Worm (Caenorhabditis elegans): Measurements from ENCODE around the gene odr-1.

Gene odr-1

DNA sequence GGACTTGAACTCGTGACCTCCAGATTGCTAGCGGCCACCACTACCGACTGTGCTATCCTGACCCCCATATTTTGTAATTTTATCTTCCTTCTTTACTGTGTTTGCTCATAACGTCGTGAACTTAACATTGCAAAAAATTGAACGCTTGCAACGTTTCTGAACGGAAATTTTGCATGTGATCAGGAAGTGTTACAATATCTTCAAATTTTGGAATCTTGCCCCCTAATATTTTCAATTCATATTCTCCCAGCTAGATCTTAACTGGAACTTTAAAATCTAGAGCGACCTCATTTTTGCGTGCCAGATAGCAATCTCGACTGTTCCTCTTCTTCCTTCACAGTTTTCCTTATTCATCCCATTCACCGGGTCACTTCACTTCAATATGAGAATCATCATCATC, 31.0 kb upstream of the odr-1 start, which contains the start of gene F54B11.10:
Gene F54B11.10 (plus strand): TSS at position 301 of the 400 bp plus-strand sequence.
- TF ChIP-seq nhr-21 (tag; optimal IDR thresholded peaks at IDR 0.05), result no peak
- no peak for TF ChIP-seq nhr-25 (tag; optimal IDR thresholded peaks at IDR 0.05)
- no peak for TF ChIP-seq C34F6.9 (tag; optimal IDR thresholded peaks at IDR 0.05)
- TF ChIP-seq nhr-129 (tag; optimal IDR thresholded peaks at IDR 0.05), result no peak
- no peak for TF ChIP-seq egl-27 (tag; optimal IDR thresholded peaks at IDR 0.05)
- no peak for TF ChIP-seq ama-1 (optimal IDR thresholded peaks at IDR 0.05)
- no peak for TF ChIP-seq ceh-16 (tag; optimal IDR thresholded peaks at IDR 0.05)
- no peak for TF ChIP-seq fos-1 (tag; optimal IDR thresholded peaks at IDR 0.05)
- no peak for TF ChIP-seq dmd-4 (tag; optimal IDR thresholded peaks at IDR 0.05)
- no peak for TF ChIP-seq snpc-4 (tag; optimal IDR thresholded peaks at IDR 0.05)
- no peak for TF ChIP-seq blmp-1 (tag; optimal IDR thresholded peaks at IDR 0.05; ENCODE audit: insufficient read depth)
- TF ChIP-seq peb-1 (tag; optimal IDR thresholded peaks at IDR 0.05), result no peak
- TF ChIP-seq lsy-2 (tag; optimal IDR thresholded peaks at IDR 0.05), result no peak
- TF ChIP-seq unc-62 (GFP tag; optimal IDR thresholded peaks at IDR 0.05), result no peak
- no peak for TF ChIP-seq nhr-237 (tag; optimal IDR thresholded peaks at IDR 0.05)
- TF ChIP-seq unc-55 (GFP tag; optimal IDR thresholded peaks at IDR 0.05), result no peak
- TF ChIP-seq skn-1 (tag; optimal IDR thresholded peaks at IDR 0.05), result no peak
- no peak for TF ChIP-seq F13H6.1 (tag; optimal IDR thresholded peaks at IDR 0.05)

DNA sequence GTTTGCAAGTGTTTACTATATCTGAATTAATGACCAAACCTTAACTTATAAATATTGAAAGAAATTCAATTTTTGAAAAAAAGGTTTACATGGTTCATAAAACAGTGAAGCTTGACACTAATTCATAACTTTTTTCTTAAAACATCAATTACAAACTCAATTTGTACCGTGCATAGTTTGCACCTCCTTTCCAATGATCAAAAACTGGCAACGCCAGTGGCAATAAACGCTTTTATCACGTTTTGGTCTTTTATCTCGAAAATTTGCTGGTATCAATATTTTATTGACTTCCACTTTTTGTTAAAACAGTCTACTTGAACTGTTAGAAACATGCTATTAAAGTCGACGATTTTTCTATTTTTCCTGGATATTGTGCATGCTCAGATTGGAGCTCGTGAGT, 27.7 kb upstream of the odr-1 start, which contains the start of gene F54B11.11:
Gene F54B11.11 (plus strand): TSS at position 301 of the 400 bp plus-strand sequence.
- TF ChIP-seq R02D3.7 (tag; optimal IDR thresholded peaks at IDR 0.05) (no peak), elt-3 (tag; optimal IDR thresholded peaks at IDR 0.05) (no peak), dmd-4 (tag; optimal IDR thresholded peaks at IDR 0.05) (no peak), ama-1 (optimal IDR thresholded peaks at IDR 0.05) (no peak), C34F6.9 (tag; optimal IDR thresholded peaks at IDR 0.05) (no peak), nhr-129 (tag; optimal IDR thresholded peaks at IDR 0.05) (no peak), lin-13 (GFP tag; optimal IDR thresholded peaks at IDR 0.05) (no peak)

DNA sequence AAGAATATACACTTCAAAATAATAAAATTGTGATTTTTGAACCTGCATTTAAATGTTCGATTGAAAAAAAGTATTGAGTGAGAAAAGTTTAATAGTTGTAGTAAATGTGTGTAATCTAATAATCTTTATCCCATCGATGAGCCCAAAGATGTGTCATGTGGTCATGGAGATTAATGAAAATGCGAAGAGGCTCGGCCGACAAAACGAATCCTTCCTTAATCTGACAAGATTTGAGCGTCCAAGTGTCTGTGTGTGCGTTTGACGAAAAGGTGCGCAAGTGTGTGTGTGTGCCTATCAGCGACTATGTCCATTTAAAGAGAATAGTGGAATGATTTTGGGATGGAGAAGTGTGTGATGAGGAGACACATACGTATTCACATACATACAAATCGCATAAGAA, 23.2 kb upstream of the odr-1 start:
- TF ChIP-seq lin-13 (GFP tag; optimal IDR thresholded peaks at IDR 0.05) (no peak), C34F6.9 (tag; optimal IDR thresholded peaks at IDR 0.05) (no peak), lin-11 (tag; optimal IDR thresholded peaks at IDR 0.05) (no peak), peb-1 (tag; optimal IDR thresholded peaks at IDR 0.05) (no peak), ztf-1 (GFP tag; conservative IDR thresholded peaks at IDR 0.05) (no peak), F13H6.1 (tag; optimal IDR thresholded peaks at IDR 0.05) (no peak), alr-1 (tag; optimal IDR thresholded peaks at IDR 0.05) (no peak), unc-62 (GFP tag; optimal IDR thresholded peaks at IDR 0.05) (no peak), unc-39 (tag; optimal IDR thresholded peaks at IDR 0.05) (no peak)

DNA sequence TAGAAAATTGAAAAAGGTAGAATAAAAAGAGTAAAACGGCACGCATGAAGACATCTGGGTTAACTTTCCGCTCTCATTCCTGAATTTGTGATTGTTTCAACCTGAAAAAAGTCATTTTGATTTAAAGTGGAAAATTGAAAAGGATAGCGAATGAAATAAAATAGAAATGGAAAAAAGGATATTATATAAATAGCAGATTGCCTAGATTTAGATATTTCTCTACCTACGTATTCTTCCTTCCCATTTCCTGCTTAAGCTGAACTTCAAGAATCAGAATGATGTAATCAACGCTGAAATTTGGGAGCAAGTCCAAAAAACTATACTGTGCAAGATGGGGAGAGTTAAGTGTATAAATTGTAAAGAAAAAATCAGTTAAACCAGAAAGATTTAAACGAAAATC, 19.1 kb upstream of the odr-1 start, which contains the start of gene R01E6.7:
Gene R01E6.7 (minus strand): TSS at position 101 of the 400 bp plus-strand sequence.
- TF ChIP-seq Y55F3AM.14 (GFP tag; optimal IDR thresholded peaks at IDR 0.05) (no peak), nhr-11 (tag; optimal IDR thresholded peaks at IDR 0.05) (no peak), nhr-129 (tag; optimal IDR thresholded peaks at IDR 0.05) (no peak), elt-1 (tag; optimal IDR thresholded peaks at IDR 0.05) (no peak), dmd-4 (tag; optimal IDR thresholded peaks at IDR 0.05) (no peak), ceh-16 (tag; optimal IDR thresholded peaks at IDR 0.05) (no peak)

DNA sequence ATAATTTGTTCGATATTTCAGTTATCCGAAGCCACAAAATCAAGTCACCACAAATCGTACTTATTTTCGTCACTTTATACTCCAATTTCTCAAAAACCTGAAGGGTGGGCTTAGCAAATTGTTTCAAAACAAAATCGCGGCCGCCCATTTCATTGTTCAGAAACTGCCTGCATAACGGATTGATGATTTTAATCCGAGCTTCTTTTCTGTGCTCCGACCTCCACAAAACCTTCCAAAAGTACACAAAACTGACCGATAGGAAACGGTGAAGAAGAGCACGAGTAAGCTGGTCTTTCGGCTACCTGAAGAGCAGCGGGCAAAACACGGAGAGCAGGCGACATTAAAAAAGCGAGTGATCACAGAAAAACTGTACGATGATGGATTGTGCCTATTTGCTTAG, 15.6 kb upstream of the odr-1 start, which contains the start of gene R01E6.2:
Gene R01E6.2 (minus strand): TSS at position 101 of the 400 bp plus-strand sequence.
- TF ChIP-seq sem-4 (tag; optimal IDR thresholded peaks at IDR 0.05) (no peak), R02D3.7 (tag; optimal IDR thresholded peaks at IDR 0.05) (no peak), C34F6.9 (tag; optimal IDR thresholded peaks at IDR 0.05) (no peak), sma-9 (GFP tag; optimal IDR thresholded peaks at IDR 0.05) (no peak), sma-9 (tag; optimal IDR thresholded peaks at IDR 0.05) (no peak), unc-62 (GFP tag; optimal IDR thresholded peaks at IDR 0.05) (no peak), F13H6.1 (tag; optimal IDR thresholded peaks at IDR 0.05) (no peak), lsy-2 (tag; optimal IDR thresholded peaks at IDR 0.05) (no peak), elt-1 (tag; optimal IDR thresholded peaks at IDR 0.05) (no peak), sma-3 (GFP tag; optimal IDR thresholded peaks at IDR 0.05) (no peak), snpc-4 (tag; optimal IDR thresholded peaks at IDR 0.05) (no peak), nhr-77 (tag; optimal IDR thresholded peaks at IDR 0.05) (no peak), ceh-16 (tag; optimal IDR thresholded peaks at IDR 0.05) (no peak), unc-39 (tag; optimal IDR thresholded peaks at IDR 0.05) (no peak), peb-1 (tag; optimal IDR thresholded peaks at IDR 0.05) (no peak), fos-1 (tag; optimal IDR thresholded peaks at IDR 0.05) (no peak)
